Worm (Caenorhabditis elegans) whole organism, dauer: ENCODE results near the gene ttbk-4.
"Not testable (repeated sequence)": the region's sequence is repeated elsewhere in the genome, so short reads cannot be mapped to it uniquely, and the experiment has no call there.

Source experiments
- unc-62 ChIP-seq: sonication (generic microtip); optimal IDR thresholded peaks from 2 replicates; lab custom pipeline; 2017; ENCODE audit warnings: missing biosample characterization, missing genetic modification reagents, missing genetic modification characterization

ttbk-4 gene

DNA sequence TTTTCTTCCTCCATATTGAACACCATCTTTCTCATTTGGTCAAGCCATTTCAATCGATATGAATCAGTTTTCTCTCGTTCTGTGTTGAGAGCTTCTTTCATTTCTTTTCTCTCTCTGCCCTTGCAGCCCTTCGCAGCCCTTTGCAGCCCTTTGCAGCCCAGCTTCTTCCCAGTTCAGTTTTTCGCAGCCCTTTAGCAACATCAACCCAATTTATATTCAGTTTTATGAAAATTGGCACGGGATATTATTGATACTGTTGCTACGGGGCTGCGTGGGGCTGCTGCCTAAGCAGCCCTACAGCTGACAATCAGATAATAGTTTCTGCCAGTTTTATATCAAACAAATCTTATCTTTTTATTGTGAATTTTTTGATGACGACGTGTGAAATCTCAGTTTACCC, 38.0 kb downstream of the ttbk-4 start, which contains the start of gene F44D12.10:
Gene F44D12.10 (minus strand): TSS at position 101 of the 400 bp plus-strand sequence.
- no peak for TF ChIP-seq unc-62 (GFP tag; lab: Kevin White, UChicago)

DNA sequence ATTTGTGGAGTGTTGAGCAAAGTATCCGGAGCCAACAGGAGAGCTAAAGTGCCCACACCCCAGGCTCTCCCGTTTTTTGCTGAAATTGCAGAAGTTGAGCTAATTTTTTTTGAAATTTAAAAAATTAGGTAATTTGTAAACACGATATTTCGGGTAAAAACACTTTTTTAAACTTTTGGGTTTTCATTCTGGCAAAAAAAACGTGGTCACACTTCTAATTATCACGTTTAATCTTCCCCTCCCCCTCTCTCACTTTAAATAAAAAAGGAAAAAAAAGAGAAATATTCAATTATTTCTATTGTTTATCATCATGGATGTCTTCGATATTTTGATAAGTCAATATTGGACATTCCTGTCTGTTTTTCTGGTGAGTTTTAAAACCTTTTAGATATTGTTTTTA, 41.9 kb downstream of the ttbk-4 start, which contains the start of gene F44D12.6:
Gene F44D12.6 (plus strand): TSS at position 301 of the 400 bp plus-strand sequence.
- no peak for TF ChIP-seq unc-62 (GFP tag; lab: Kevin White, UChicago)

DNA sequence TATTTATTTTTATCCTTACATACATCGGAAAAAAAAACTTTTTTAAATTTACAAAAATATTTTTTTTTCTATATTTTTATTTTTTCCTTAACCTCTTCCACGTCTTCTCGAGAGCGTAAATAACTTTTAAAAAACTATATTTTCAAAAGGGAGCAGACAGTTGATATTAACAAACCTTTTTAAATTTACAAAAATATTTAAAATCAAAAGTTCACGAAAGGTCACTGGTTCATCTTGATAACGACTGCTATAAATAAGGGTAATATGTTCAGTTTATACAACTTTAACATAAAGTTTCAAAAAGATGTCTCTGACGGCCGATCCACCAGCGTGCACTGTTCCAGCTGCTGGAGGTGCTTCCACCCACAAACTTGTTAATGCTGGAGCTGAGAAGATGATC, 46.2 kb downstream of the ttbk-4 start, which contains the start of the genes F44D12.16 and msd-2:
Gene F44D12.16 (plus strand): TSS at position 301 of the 400 bp plus-strand sequence.
Gene msd-2 (plus strand): TSS at position 305 of the 400 bp plus-strand sequence.
- TF ChIP-seq unc-62 (GFP tag; lab: Kevin White, UChicago) = not testable (repeated sequence)

DNA sequence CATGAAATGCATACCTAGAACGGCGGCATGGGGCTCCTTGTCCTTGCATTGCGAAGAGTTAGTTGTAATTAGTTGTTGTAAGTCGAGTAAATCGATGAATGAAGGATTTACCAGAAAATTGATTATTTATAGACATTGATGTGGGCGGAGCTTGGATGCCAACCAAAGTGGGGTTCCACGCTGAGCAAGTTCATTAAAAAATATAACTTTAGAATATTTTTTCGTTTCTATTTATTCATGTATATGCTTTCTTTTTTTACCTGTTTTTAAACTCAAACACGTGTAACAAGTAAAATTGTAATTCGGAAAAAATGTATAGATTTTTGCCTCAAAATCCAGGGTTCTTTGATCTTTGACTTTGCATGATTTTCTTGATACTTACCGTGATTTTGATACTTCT, 47.4 kb downstream of the ttbk-4 start, which contains the start of gene gipc-2:
Gene gipc-2 (minus strand): TSS at position 101 of the 400 bp plus-strand sequence.
- no peak for TF ChIP-seq unc-62 (GFP tag; lab: Kevin White, UChicago)

DNA sequence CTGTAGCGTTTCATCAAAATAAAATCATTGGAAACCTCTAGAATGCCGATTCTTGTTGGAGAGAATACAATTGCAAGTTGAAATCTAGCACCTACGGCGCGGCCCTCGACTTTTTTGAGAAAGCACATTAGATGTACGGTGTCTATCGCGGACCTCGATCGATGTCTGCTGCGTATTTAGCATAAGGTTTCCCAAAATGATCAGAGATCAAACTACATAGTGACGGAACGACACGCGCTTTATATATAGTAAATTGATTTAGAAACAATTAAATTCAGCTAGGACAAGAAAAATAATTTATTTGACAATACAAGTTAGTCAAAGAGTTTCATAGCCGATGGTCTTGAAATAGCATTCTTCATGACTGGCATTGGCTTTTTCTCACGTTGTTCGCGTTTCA, 48.8 kb downstream of the ttbk-4 start:
- no peak for TF ChIP-seq unc-62 (GFP tag; lab: Kevin White, UChicago)
